Worm (Caenorhabditis elegans) whole organism, late embryonic: ENCODE measurements around the gene nlp-23.
A peak's percentile ranks its signal among the peaks of the same experiment; 100 is the strongest.

Experiments used
- ama-1 ChIP-seq: fragments of 150-350 bp; optimal IDR thresholded peaks from 2 replicates; lab custom pipeline; 2014
- ceh-14 ChIP-seq: sonication (generic microtip); optimal IDR thresholded peaks from 2 replicates; lab custom pipeline; 2016; ENCODE audit warnings: missing genotype, missing genetic modification characterization, missing compliant biosample characterization
- ceh-19 ChIP-seq: fragments of 200-800 bp; sonication (Bioruptor generic); optimal IDR thresholded peaks from 2 replicates; lab custom pipeline; 2018; ENCODE audit warnings: mild to moderate bottlenecking, missing genetic modification characterization, missing compliant biosample characterization
- ceh-30 ChIP-seq: fragments of 150-350 bp; optimal IDR thresholded peaks from 2 replicates; lab custom pipeline; 2014; ENCODE audit warnings: missing biosample characterization, missing genetic modification characterization
- dve-1 ChIP-seq: sonication (generic microtip); optimal IDR thresholded peaks from 2 replicates; lab custom pipeline; 2017; ENCODE audit warnings: antibody characterized with exemption, mild to moderate bottlenecking, missing genetic modification characterization, missing compliant biosample characterization
- elt-2 ChIP-seq: sonication (generic microtip); optimal IDR thresholded peaks from 2 replicates; lab custom pipeline; 2016; ENCODE audit warnings: missing genetic modification reagents, missing genetic modification characterization, missing compliant biosample characterization
- gmeb-2 ChIP-seq: sonication (generic microtip); optimal IDR thresholded peaks from 2 replicates; lab custom pipeline; 2016; ENCODE audit warnings: missing genetic modification characterization, inconsistent platforms, missing compliant biosample characterization
- odd-2 ChIP-seq: sonication (generic microtip); optimal IDR thresholded peaks from 2 replicates; lab custom pipeline; 2017; ENCODE audit warnings: antibody characterized with exemption, mild to moderate bottlenecking, missing genetic modification characterization, missing compliant biosample characterization
- pha-2 ChIP-seq: sonication (generic microtip); optimal IDR thresholded peaks from 2 replicates; lab custom pipeline; 2017; ENCODE audit warnings: mild to moderate bottlenecking, missing genetic modification characterization, missing compliant biosample characterization
- pha-4 ChIP-seq: fragments of 150-350 bp; optimal IDR thresholded peaks from 2 replicates; lab custom pipeline; 2018; ENCODE audit warnings: missing biosample characterization, missing genetic modification reagents, missing genetic modification characterization
- syd-9 ChIP-seq: sonication (generic microtip); optimal IDR thresholded peaks from 2 replicates; lab custom pipeline; 2016; ENCODE audit warnings: mild to moderate bottlenecking, missing genetic modification characterization, moderate library complexity, missing compliant biosample characterization
- unc-42 ChIP-seq: sonication (generic microtip); optimal IDR thresholded peaks from 2 replicates; lab custom pipeline; 2016; ENCODE audit warnings: missing genotype, missing genetic modification characterization, missing compliant biosample characterization

- TF ChIP-seq ceh-19 (GFP tag; lab: Kevin White, UChicago): no peak
- peak; percentile 69 for TF ChIP-seq ama-1 (lab: Kevin White, UChicago)
- TF ChIP-seq elt-2: peak; percentile 12
- TF ChIP-seq dve-1 (tag; lab: Kevin White, UChicago): no peak
- no peak for TF ChIP-seq ceh-14
- no peak for TF ChIP-seq pha-2 (tag; lab: Kevin White, UChicago)
- TF ChIP-seq syd-9: no peak
- TF ChIP-seq pha-4: no peak
- TF ChIP-seq ceh-30 (tag; lab: Kevin White, UChicago): no peak
- no peak for TF ChIP-seq odd-2 (tag; lab: Kevin White, UChicago)
- TF ChIP-seq gmeb-2: no peak
- no peak for TF ChIP-seq unc-42
Measured at ce11 chrX:2328873-2329272, 13.9 kb downstream of the nlp-23 start.
